Fruit fly (Drosophila melanogaster) whole organism, pupa: ENCODE measurements around the gene Imp.

Experiments used
- CG10348 ChIP-seq: fragments of 200-800 bp; sonication (Bioruptor generic); IDR thresholded peaks from 2 replicates; pipeline ENCODE4 v1.3.6; 2022; ENCODE audit warnings: missing biosample characterization, missing genetic modification characterization
- CG12605 ChIP-seq: fragments of 200-800 bp; sonication (Bioruptor generic); IDR thresholded peaks from 2 replicates; pipeline ENCODE4 v1.3.6; 2022; ENCODE audit warnings: missing biosample characterization, missing genetic modification characterization
- CG13204 ChIP-seq: fragments of 200-800 bp; sonication (Bioruptor generic); optimal IDR thresholded peaks from 2 replicates; lab custom pipeline; 2018; ENCODE audit warnings: missing biosample characterization, mild to moderate bottlenecking, missing genetic modification characterization, moderate library complexity
- CG14655 ChIP-seq: fragments of 200-800 bp; sonication (Bioruptor generic); optimal IDR thresholded peaks from 3 replicates; lab custom pipeline; 2017; ENCODE audit warnings: mild to moderate bottlenecking, missing biosample characterization, missing genetic modification reagents, missing genetic modification characterization
- CG15710 ChIP-seq: fragments of 200-800 bp; sonication (Bioruptor generic); optimal IDR thresholded peaks from 2 replicates; lab custom pipeline; 2018; ENCODE audit warnings: missing biosample characterization, mild to moderate bottlenecking, missing genetic modification characterization, moderate library complexity
- CG17806 ChIP-seq: fragments of 200-800 bp; sonication (Bioruptor generic); optimal IDR thresholded peaks from 2 replicates; lab custom pipeline; 2018; ENCODE audit warnings: missing biosample characterization, mild to moderate bottlenecking, missing genetic modification characterization, moderate library complexity
- CG32121 ChIP-seq: fragments of 200-800 bp; sonication (Bioruptor generic); IDR thresholded peaks from 2 replicates; pipeline ENCODE4 v1.3.6; 2022; ENCODE audit warnings: missing biosample characterization, missing genetic modification characterization
- CG34367 ChIP-seq: fragments of 200-800 bp; sonication (Bioruptor generic); optimal IDR thresholded peaks from 2 replicates; lab custom pipeline; 2018; ENCODE audit warnings: missing biosample characterization, mild to moderate bottlenecking, missing genetic modification characterization
- CG4496 ChIP-seq: fragments of 200-800 bp; sonication (Bioruptor generic); IDR thresholded peaks from 3 replicates; pipeline ENCODE4 v1.3.6; 2022; ENCODE audit warnings: missing biosample characterization, missing genetic modification characterization
- CG8159 ChIP-seq: fragments of 200-800 bp; sonication (Bioruptor generic); optimal IDR thresholded peaks from 3 replicates; lab custom pipeline; 2018; ENCODE audit warnings: missing biosample characterization, mild to moderate bottlenecking, missing genetic modification characterization, moderate library complexity
- CG8301 ChIP-seq: fragments of 200-800 bp; sonication (Bioruptor generic); optimal IDR thresholded peaks from 2 replicates; lab custom pipeline; 2018; ENCODE audit warnings: missing biosample characterization, mild to moderate bottlenecking, missing genetic modification characterization
- CG9948 ChIP-seq: fragments of 200-800 bp; sonication (Bioruptor generic); optimal IDR thresholded peaks from 2 replicates; lab custom pipeline; 2018; ENCODE audit warnings: missing biosample characterization, mild to moderate bottlenecking, missing genetic modification characterization, moderate library complexity
- D1 ChIP-seq: fragments of 200-800 bp; sonication (Bioruptor generic); optimal IDR thresholded peaks from 2 replicates; lab custom pipeline; 2018; ENCODE audit warnings: missing biosample characterization, mild to moderate bottlenecking, missing genetic modification characterization, moderate library complexity
- EcR ChIP-seq: fragments of 200-800 bp; sonication (Bioruptor generic); optimal IDR thresholded peaks from 3 replicates; lab custom pipeline; 2019; ENCODE audit warnings: missing biosample characterization, missing genetic modification characterization, mild to moderate bottlenecking, moderate library complexity, missing genetic modification reagents
- Ets98B ChIP-seq: fragments of 200-800 bp; sonication (Bioruptor generic); IDR thresholded peaks from 2 replicates; pipeline ENCODE4 v1.3.6; 2022; ENCODE audit warnings: missing biosample characterization, missing genetic modification characterization
- Pif1A ChIP-seq: fragments of 200-800 bp; sonication (Bioruptor generic); optimal IDR thresholded peaks from 3 replicates; lab custom pipeline; 2016; ENCODE audit warnings: missing biosample characterization, missing genetic modification characterization
- Pif1B ChIP-seq: fragments of 200-800 bp; sonication (Bioruptor generic); optimal IDR thresholded peaks from 3 replicates; lab custom pipeline; 2016; ENCODE audit warnings: missing biosample characterization, missing genetic modification characterization
- Snoo ChIP-seq: fragments of 200-800 bp; sonication (Bioruptor generic); optimal IDR thresholded peaks from 3 replicates; lab custom pipeline; 2017; ENCODE audit warnings: missing biosample characterization, mild to moderate bottlenecking, missing genetic modification characterization, inconsistent platforms
- fd96Ca ChIP-seq: fragments of 200-800 bp; sonication (Bioruptor generic); IDR thresholded peaks from 3 replicates; pipeline ENCODE4 v1.3.6; 2022; ENCODE audit warnings: missing biosample characterization, missing genetic modification characterization
- gl ChIP-seq: fragments of 200-800 bp; sonication (Bioruptor generic); optimal IDR thresholded peaks from 2 replicates; lab custom pipeline; 2018; ENCODE audit warnings: missing biosample characterization, mild to moderate bottlenecking, missing genetic modification characterization
- rn ChIP-seq: fragments of 200-800 bp; sonication (Bioruptor generic); IDR thresholded peaks from 2 replicates; pipeline ENCODE4 v1.3.6; 2022; ENCODE audit warnings: missing biosample characterization, missing genetic modification characterization

Gene Imp

dm6 chrX:10786443-10787097, 37.5 kb downstream of the Imp start, which contains the start of the genes Ant2 and sesB:
Ant2 (minus strand) TSS chrX:10786907.
sesB (minus strand) TSS chrX:10786958.
- no peak for TF ChIP-seq Pif1A (GFP tag; lab: Kevin White, UChicago)
- no peak for TF ChIP-seq Ets98B
- TF ChIP-seq CG32121 (GFP tag; lab: Robert Waterston, UW), result no peak
- TF ChIP-seq CG13204 (GFP tag; lab: Kevin White, UChicago), result no peak
- TF ChIP-seq CG14655 (GFP tag; lab: Kevin White, UChicago), result no peak
- no peak for TF ChIP-seq rn (GFP tag; lab: Robert Waterston, UW)
- TF ChIP-seq fd96Ca, result no peak
- no peak for TF ChIP-seq EcR
- no peak for TF ChIP-seq CG34367 (tag; lab: Kevin White, UChicago)
- no peak for TF ChIP-seq CG8301
- TF ChIP-seq Pif1B (GFP tag; lab: Kevin White, UChicago), result no peak
- TF ChIP-seq CG10348 (GFP tag; lab: Robert Waterston, UW), result no peak
- no peak for TF ChIP-seq CG17806 (tag; lab: Kevin White, UChicago)
- TF ChIP-seq Snoo, result no peak
- TF ChIP-seq CG4496, result no peak
- no peak for TF ChIP-seq D1 (tag; lab: Kevin White, UChicago)
- no peak for TF ChIP-seq CG9948 (tag; lab: Kevin White, UChicago)
- TF ChIP-seq CG8159 (tag; lab: Kevin White, UChicago), result no peak

- TF ChIP-seq Pif1B (GFP tag; lab: Kevin White, UChicago), result peak; percentile 36
- no peak for TF ChIP-seq gl (tag; lab: Kevin White, UChicago)
Measured at dm6 chrX:10785920-10786361, 38.1 kb downstream of the Imp start.

- no peak for TF ChIP-seq Pif1A (GFP tag; lab: Kevin White, UChicago)
- TF ChIP-seq CG14655 (GFP tag; lab: Kevin White, UChicago), result peak; percentile 18
Measured at dm6 chrX:10784812-10785638, 39.1 kb downstream of the Imp start.

- TF ChIP-seq Ets98B (peak; percentile 44; the same call in 1 of the 2 replicates), Pif1B (GFP tag; lab: Kevin White, UChicago) (peak; percentile 25), CG12605 (GFP tag; lab: Robert Waterston, UW) (no peak), CG4496 (peak; percentile 44; the same call in 1 of the 3 replicates), CG14655 (GFP tag; lab: Kevin White, UChicago) (no peak), D1 (tag; lab: Kevin White, UChicago) (no peak), CG32121 (GFP tag; lab: Robert Waterston, UW) (0 out of 2 replicates have a peak, but pooled peaks have one; percentile 12), EcR (no peak)
- TF ChIP-seq, all 21 proteins: peak for 4
Measured at dm6 chrX:10784330-10784778, 39.7 kb downstream of the Imp start.

- TF ChIP-seq CG12605 (GFP tag; lab: Robert Waterston, UW) (no peak), CG13204 (GFP tag; lab: Kevin White, UChicago) (no peak), gl (tag; lab: Kevin White, UChicago) (no peak), CG17806 (tag; lab: Kevin White, UChicago) (no peak), EcR (no peak), CG8159 (tag; lab: Kevin White, UChicago) (no peak), CG32121 (GFP tag; lab: Robert Waterston, UW) (0 out of 2 replicates have a peak, but pooled peaks have one; percentile 12)
Measured at dm6 chrX:10783374-10784064, 40.6 kb downstream of the Imp start.

- TF ChIP-seq CG8301, result peak; percentile 47
- TF ChIP-seq CG32121 (GFP tag; lab: Robert Waterston, UW), result peak; percentile 76
- TF ChIP-seq CG13204 (GFP tag; lab: Kevin White, UChicago), result no peak
- TF ChIP-seq Pif1A (GFP tag; lab: Kevin White, UChicago), result peak; percentile 48
- TF ChIP-seq Snoo, result peak; percentile 25
- TF ChIP-seq D1 (tag; lab: Kevin White, UChicago), result no peak
- TF ChIP-seq CG34367 (tag; lab: Kevin White, UChicago), result peak; percentile 2
- TF ChIP-seq CG15710 (tag; lab: Kevin White, UChicago), result peak; percentile 30
- no peak for TF ChIP-seq CG12605 (GFP tag; lab: Robert Waterston, UW)
- peak; percentile 27 for TF ChIP-seq CG8159 (tag; lab: Kevin White, UChicago)
- peak; percentile 83 for TF ChIP-seq Ets98B
- TF ChIP-seq CG14655 (GFP tag; lab: Kevin White, UChicago), result peak; percentile 61
- TF ChIP-seq CG10348 (GFP tag; lab: Robert Waterston, UW), result no peak; the same call in 1 of the 2 replicates
- peak; percentile 16 for TF ChIP-seq CG17806 (tag; lab: Kevin White, UChicago)
- peak; percentile 6 for TF ChIP-seq CG9948 (tag; lab: Kevin White, UChicago)
- TF ChIP-seq fd96Ca, result peak; percentile 84
- peak; percentile 90 for TF ChIP-seq CG4496
- TF ChIP-seq EcR, result no peak
- TF ChIP-seq rn (GFP tag; lab: Robert Waterston, UW), result 0 out of 2 replicates have a peak, but pooled peaks have one; percentile 13
- peak; percentile 19 for TF ChIP-seq Pif1B (GFP tag; lab: Kevin White, UChicago)
- TF ChIP-seq gl (tag; lab: Kevin White, UChicago), result no peak
Measured at dm6 chrX:10775690-10776089, 48.4 kb downstream of the Imp start.
